Worm (Caenorhabditis elegans): ENCODE results near the gene wdr-48.

DNA sequence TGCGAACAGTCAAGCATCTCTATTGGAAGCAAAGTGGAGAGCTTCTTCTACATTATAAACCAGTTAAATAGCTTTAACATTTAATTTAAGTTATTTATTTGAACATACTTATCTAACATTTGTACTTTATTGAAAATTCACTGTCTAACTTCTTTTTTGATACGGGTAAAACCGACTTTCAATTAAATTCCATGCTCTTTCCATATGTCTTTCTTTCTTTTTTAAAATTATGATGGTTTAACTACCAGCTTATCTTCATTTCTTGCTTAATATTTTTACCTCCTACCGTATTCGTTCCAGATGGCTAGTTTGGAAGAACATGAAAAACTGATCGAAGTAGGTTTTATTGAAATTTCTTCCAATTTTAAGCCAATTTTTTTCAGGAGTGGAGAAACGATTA, 2.8 kb downstream of the wdr-48 start, which contains the start of gene F35G12.12:
- TF ChIP-seq skn-1 (tag; optimal IDR thresholded peaks at IDR 0.05) (no peak), nhr-28 (tag; optimal IDR thresholded peaks at IDR 0.05) (no peak), nhr-12 (tag; optimal IDR thresholded peaks at IDR 0.05) (no peak)

All from whole organism, L1 larva.